Fruit fly (Drosophila melanogaster) ovary, adult (tissue): ENCODE results near the gene CG5196.

Experiments used
- CG17801 ChIP-seq: fragments of 200-800 bp; optimal IDR thresholded peaks from 2 replicates; lab custom pipeline; 2019; ENCODE audit warnings: missing biosample characterization, mild to moderate bottlenecking, missing genetic modification characterization, moderate library complexity; ENCODE audit not compliant: partially characterized antibody

The CG5196 gene

dm6 chr3R:12454492-12454891, 46.4 kb downstream of the CG5196 start:
- no peak for TF ChIP-seq CG17801 (GFP tag; lab: Kevin White, UChicago)

- TF ChIP-seq CG17801 (GFP tag; lab: Kevin White, UChicago), result peak; percentile 30
Observed at dm6 chr3R:12456370-12456940, 48.3 kb downstream of the CG5196 start, which contains the start of gene trus. Gene trus, plus strand, starts transcription at chr3R:12456573.

- TF ChIP-seq CG17801 (GFP tag; lab: Kevin White, UChicago), result peak; percentile 4
Observed at dm6 chr3R:12459879-12460522, 51.9 kb downstream of the CG5196 start, which contains the start of the genes CG5961 and Polr3C. Gene CG5961, minus strand, starts transcription at chr3R:12460294. Gene Polr3C, plus strand, starts transcription at chr3R:12460414.
